Fruit fly (Drosophila melanogaster): ENCODE data around the gene CG43389.

Gene CG43389

DNA sequence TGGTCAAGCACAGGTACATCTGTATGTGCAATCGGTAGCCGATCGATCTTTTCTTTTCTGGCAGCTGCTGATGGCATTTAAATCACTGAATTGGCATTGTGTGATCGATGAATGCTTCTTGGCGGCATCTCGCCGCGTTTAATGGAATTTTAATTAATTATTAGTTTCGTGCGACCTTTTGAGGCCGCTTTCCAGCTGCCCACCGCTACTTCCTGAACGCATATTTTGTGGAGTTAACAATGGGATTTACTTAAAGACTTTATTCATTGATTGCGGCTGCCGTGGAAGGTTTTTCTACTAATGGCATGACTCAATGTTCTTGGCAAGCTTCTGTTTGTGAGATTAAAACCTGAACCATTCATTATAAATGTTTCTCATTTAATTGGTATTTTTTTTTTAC is 13.8 kb downstream of the CG43389 start:
- TF ChIP-seq sage (GFP tag; optimal IDR thresholded peaks at IDR 0.05) (no peak), GATAd (GFP tag; optimal IDR thresholded peaks at IDR 0.05) (no peak), N (GFP tag; optimal IDR thresholded peaks at IDR 0.05) (no peak), Vsx2 (GFP tag; optimal IDR thresholded peaks at IDR 0.05; ENCODE audit: partially characterized antibody) (no peak), Abd-B (GFP tag; optimal IDR thresholded peaks at IDR 0.05) (no peak), CG32264 (GFP tag; optimal IDR thresholded peaks at IDR 0.05) (no peak), dsf (GFP tag; optimal IDR thresholded peaks at IDR 0.05; ENCODE audit: borderline replicate concordance) (no peak), Dfd (GFP tag; optimal IDR thresholded peaks at IDR 0.05) (no peak), Hr78 (GFP tag; optimal IDR thresholded peaks at IDR 0.05) (no peak), jim (GFP tag; optimal IDR thresholded peaks at IDR 0.05) (no peak)

DNA sequence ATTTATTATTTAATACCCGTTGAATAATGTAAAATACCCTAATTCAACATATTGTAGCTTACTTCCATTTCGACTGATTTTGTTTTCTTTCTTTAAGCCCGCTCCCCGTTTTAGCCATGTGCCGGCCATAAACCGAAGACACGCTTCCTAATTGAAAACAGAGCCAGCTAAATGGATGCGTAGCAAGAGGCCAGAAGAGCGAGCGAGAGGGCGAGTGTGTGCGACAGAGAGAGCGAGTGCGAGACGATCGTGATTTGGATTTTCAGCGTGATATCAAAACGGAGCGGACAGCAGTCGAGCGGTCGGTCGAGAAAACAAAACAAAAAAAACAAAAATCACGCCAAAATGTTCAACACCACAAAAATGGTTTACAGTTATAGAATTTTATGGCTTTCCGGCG is 18.5 kb downstream of the CG43389 start:
- TF ChIP-seq Rel (GFP tag; optimal IDR thresholded peaks at IDR 0.05) (no peak), Rel (tag; optimal IDR thresholded peaks at IDR 0.05) (no peak), Dfd (GFP tag; optimal IDR thresholded peaks at IDR 0.05) (no peak), sage (GFP tag; optimal IDR thresholded peaks at IDR 0.05) (no peak), jim (GFP tag; optimal IDR thresholded peaks at IDR 0.05) (no peak), tai (GFP tag; optimal IDR thresholded peaks at IDR 0.05) (no peak), brk (GFP tag; optimal IDR thresholded peaks at IDR 0.05) (no peak), Hr78 (GFP tag; optimal IDR thresholded peaks at IDR 0.05) (no peak), pan (optimal IDR thresholded peaks at IDR 0.05) (no peak), Hnf4 (GFP tag; optimal IDR thresholded peaks at IDR 0.05) (no peak), foxo (GFP tag; optimal IDR thresholded peaks at IDR 0.05) (no peak), OdsH (GFP tag; optimal IDR thresholded peaks at IDR 0.05) (no peak), CrebA (GFP tag; optimal IDR thresholded peaks at IDR 0.05; ENCODE audit: borderline replicate concordance) (no peak), GATAd (GFP tag; optimal IDR thresholded peaks at IDR 0.05) (no peak), ey (GFP tag; optimal IDR thresholded peaks at IDR 0.05) (no peak), Sp1 (GFP tag; optimal IDR thresholded peaks at IDR 0.05) (no peak), Vsx2 (GFP tag; optimal IDR thresholded peaks at IDR 0.05; ENCODE audit: partially characterized antibody) (no peak), psq (GFP tag; optimal IDR thresholded peaks at IDR 0.05) (no peak), N (GFP tag; optimal IDR thresholded peaks at IDR 0.05) (no peak)

- TF ChIP-seq Dfd (GFP tag; optimal IDR thresholded peaks at IDR 0.05) (no peak), OdsH (GFP tag; optimal IDR thresholded peaks at IDR 0.05) (no peak), brk (GFP tag; optimal IDR thresholded peaks at IDR 0.05) (no peak), Hr78 (GFP tag; optimal IDR thresholded peaks at IDR 0.05) (no peak), Vsx2 (GFP tag; optimal IDR thresholded peaks at IDR 0.05; ENCODE audit: partially characterized antibody) (no peak), psq (GFP tag; optimal IDR thresholded peaks at IDR 0.05) (no peak), GATAd (GFP tag; optimal IDR thresholded peaks at IDR 0.05) (no peak), usp (GFP tag; optimal IDR thresholded peaks at IDR 0.05) (no peak), h (GFP tag; optimal IDR thresholded peaks at IDR 0.05) (no peak)
Measured at dm6 chr3L:3268161-3268560, 20.3 kb downstream of the CG43389 start, which contains the start of gene CG34265. Gene CG34265, plus strand, starts transcription at chr3L:3268461.

- no peak for TF ChIP-seq CG32264 (GFP tag; optimal IDR thresholded peaks at IDR 0.05)
- TF ChIP-seq rgr (GFP tag; optimal IDR thresholded peaks at IDR 0.05) = no peak
Measured at dm6 chr3L:3270736-3271135, 22.9 kb downstream of the CG43389 start, which contains the start of gene CG14960. Gene CG14960, plus strand, starts transcription at chr3L:3271036.

- TF ChIP-seq Rel (GFP tag; optimal IDR thresholded peaks at IDR 0.05) (no peak), Rel (tag; optimal IDR thresholded peaks at IDR 0.05) (peak; percentile 8), OdsH (GFP tag; optimal IDR thresholded peaks at IDR 0.05) (no peak)
Measured at dm6 chr3L:3274463-3275177, 26.8 kb downstream of the CG43389 start.

dm6 chr3L:3276930-3277329 is 29.1 kb downstream of the CG43389 start:
- TF ChIP-seq foxo (GFP tag; optimal IDR thresholded peaks at IDR 0.05) (no peak), N (GFP tag; optimal IDR thresholded peaks at IDR 0.05) (peak; percentile 29), Myc (optimal IDR thresholded peaks at IDR 0.05) (peak; percentile 45), ey (GFP tag; optimal IDR thresholded peaks at IDR 0.05) (no peak), Vsx2 (GFP tag; optimal IDR thresholded peaks at IDR 0.05; ENCODE audit: partially characterized antibody) (peak; percentile 73)

dm6 chr3L:3279930-3280329 is 32.1 kb downstream of the CG43389 start, which contains the start of gene CG12017:
Gene CG12017, plus strand, starts transcription at chr3L:3280239.
- TF ChIP-seq usp (GFP tag; optimal IDR thresholded peaks at IDR 0.05) = no peak
- no peak for TF ChIP-seq brk (GFP tag; optimal IDR thresholded peaks at IDR 0.05)
- no peak for TF ChIP-seq dsf (GFP tag; optimal IDR thresholded peaks at IDR 0.05; ENCODE audit: borderline replicate concordance)
- TF ChIP-seq dl (GFP tag; optimal IDR thresholded peaks at IDR 0.05; ENCODE audit: insufficient read depth in 1 of 2, partially characterized antibody in 2 of 2) = no peak
- TF ChIP-seq CrebA (GFP tag; optimal IDR thresholded peaks at IDR 0.05; ENCODE audit: borderline replicate concordance) = no peak
- TF ChIP-seq h (GFP tag; optimal IDR thresholded peaks at IDR 0.05) = no peak
- TF ChIP-seq Hr78 (GFP tag; optimal IDR thresholded peaks at IDR 0.05) = no peak
- no peak for TF ChIP-seq br (GFP tag; optimal IDR thresholded peaks at IDR 0.05)
- no peak for TF ChIP-seq Jra (GFP tag; optimal IDR thresholded peaks at IDR 0.05)
- TF ChIP-seq CG9705 (GFP tag; optimal IDR thresholded peaks at IDR 0.05) = no peak
- no peak for TF ChIP-seq woc (GFP tag; optimal IDR thresholded peaks at IDR 0.05)
- TF ChIP-seq Mio (GFP tag; optimal IDR thresholded peaks at IDR 0.05) = no peak
- no peak for TF ChIP-seq Hnf4 (GFP tag; optimal IDR thresholded peaks at IDR 0.05)
- TF ChIP-seq Sp1 (GFP tag; optimal IDR thresholded peaks at IDR 0.05) = no peak
- TF ChIP-seq Hr83 (GFP tag; optimal IDR thresholded peaks at IDR 0.05; ENCODE audit: poor library complexity, severe bottlenecking) = no peak
